Fruit fly (Drosophila melanogaster) whole organism, wandering third instar larva: Measurements from ENCODE around the gene Fum1.

Source experiments
- Dfd ChIP-seq: fragments of >200 bp; optimal IDR thresholded peaks from 2 replicates; lab custom pipeline; 2017; ENCODE audit warnings: missing biosample characterization, missing genetic modification characterization
- HLH106 ChIP-seq: fragments of 200-800 bp; optimal IDR thresholded peaks from 3 replicates; lab custom pipeline; 2019; ENCODE audit warnings: missing biosample characterization, mild to moderate bottlenecking, missing genetic modification characterization, moderate library complexity
- Hr78 ChIP-seq: fragments of >200 bp; optimal IDR thresholded peaks from 2 replicates; lab custom pipeline; 2017; ENCODE audit warnings: missing biosample characterization, missing genetic modification characterization
- OdsH ChIP-seq: fragments of 200-800 bp; sonication (Bioruptor generic); optimal IDR thresholded peaks from 2 replicates; lab custom pipeline; 2016; ENCODE audit warnings: missing biosample characterization, mild to moderate bottlenecking, missing genetic modification characterization
- br ChIP-seq: fragments of 200-800 bp; sonication (Bioruptor generic); optimal IDR thresholded peaks from 2 replicates; lab custom pipeline; 2016; ENCODE audit warnings: missing biosample characterization, missing genetic modification characterization
- fru ChIP-seq: fragments of 200-800 bp; sonication (Bioruptor generic); optimal IDR thresholded peaks from 3 replicates; lab custom pipeline; 2016; ENCODE audit warnings: missing biosample characterization, mild to moderate bottlenecking, missing genetic modification characterization
- lola ChIP-seq: fragments of >200 bp; optimal IDR thresholded peaks from 2 replicates; lab custom pipeline; 2017; ENCODE audit warnings: missing biosample characterization, missing genetic modification characterization
- pan ChIP-seq: fragments of >200 bp; optimal IDR thresholded peaks from 2 replicates; lab custom pipeline; 2017
- psq ChIP-seq: fragments of 200-800 bp; sonication (Bioruptor generic); optimal IDR thresholded peaks from 3 replicates; lab custom pipeline; 2017; ENCODE audit warnings: missing biosample characterization, mild to moderate bottlenecking, missing genetic modification characterization, moderate library complexity

dm6 chrX:6662378-6662777 lies 15.8 kb upstream of the Fum1 start:
- TF ChIP-seq psq (GFP tag; lab: Kevin White, UChicago) (no peak), Hr78 (GFP tag; lab: Kevin White, UChicago) (no peak), Dfd (GFP tag; lab: Kevin White, UChicago) (no peak), br (GFP tag; lab: Kevin White, UChicago) (no peak), pan (lab: Kevin White, UChicago) (no peak), fru (no peak), lola (GFP tag; lab: Kevin White, UChicago) (no peak), OdsH (GFP tag; lab: Kevin White, UChicago) (no peak), HLH106 (tag; lab: Kevin White, UChicago) (no peak)
